Worm (Caenorhabditis elegans) whole organism, L2 larva: ENCODE results near the gene T20B3.1.

Experiments
- lin-11 ChIP-seq: fragments of 150-350 bp; sonication (generic microtip); optimal IDR thresholded peaks from 2 replicates; lab custom pipeline; 2014; ENCODE audit warnings: missing biosample characterization, missing genetic modification characterization, inconsistent platforms, mixed read lengths
- nhr-11 ChIP-seq: fragments of 150-350 bp; optimal IDR thresholded peaks from 2 replicates; lab custom pipeline; 2014; ENCODE audit warnings: missing biosample characterization, missing genetic modification characterization
- nhr-21 ChIP-seq: fragments of 150-350 bp; optimal IDR thresholded peaks from 2 replicates; lab custom pipeline; 2014; ENCODE audit warnings: missing biosample characterization, missing genetic modification characterization
- skn-1 ChIP-seq: sonication (generic microtip); optimal IDR thresholded peaks from 2 replicates; lab custom pipeline; 2017; ENCODE audit warnings: missing biosample characterization, missing genetic modification characterization

ce11 chrV:16802572-16802971, 12.8 kb upstream of the T20B3.1 start, which contains the start of gene cand-1:
- no peak for TF ChIP-seq nhr-11 (tag; lab: Kevin White, UChicago)
- no peak for TF ChIP-seq skn-1 (tag; lab: Kevin White, UChicago)
- TF ChIP-seq nhr-21 (tag; lab: Kevin White, UChicago) = no peak
- TF ChIP-seq lin-11 = no peak
